Fruit fly (Drosophila melanogaster) whole organism, embryonic: Measurements from ENCODE around the gene schlank.
A peak's percentile ranks its signal among the peaks of the same experiment; 100 is the strongest.

Experiments used
- Ada2b ChIP-seq: fragments of 200-800 bp; sonication (Bioruptor generic); IDR thresholded peaks from 2 replicates; pipeline ENCODE4 v1.3.6; 2022; ENCODE audit warnings: missing biosample characterization, missing genetic modification characterization
- BtbVII ChIP-seq: fragments of 200-800 bp; sonication (Bioruptor generic); optimal IDR thresholded peaks from 3 replicates; lab custom pipeline; 2017; ENCODE audit warnings: missing biosample characterization, mild to moderate bottlenecking, missing genetic modification characterization
- CG10274 ChIP-seq: fragments of 200-800 bp; sonication (Bioruptor generic); optimal IDR thresholded peaks from 3 replicates; lab custom pipeline; 2017; ENCODE audit warnings: missing biosample characterization, mild to moderate bottlenecking, missing genetic modification characterization
- CG10565 ChIP-seq: fragments of 200-800 bp; sonication (Bioruptor generic); optimal IDR thresholded peaks from 3 replicates; lab custom pipeline; 2016; ENCODE audit warnings: missing biosample characterization, mild to moderate bottlenecking, missing genetic modification characterization
- CG10654 ChIP-seq: fragments of 200-800 bp; sonication (Bioruptor generic); optimal IDR thresholded peaks from 2 replicates; lab custom pipeline; 2016; ENCODE audit warnings: missing biosample characterization, missing genetic modification characterization
- CG12391 ChIP-seq: fragments of 200-800 bp; sonication (Bioruptor generic); optimal IDR thresholded peaks from 3 replicates; lab custom pipeline; 2018; ENCODE audit warnings: missing biosample characterization, mild to moderate bottlenecking, missing genetic modification characterization, moderate library complexity
- CG17359 ChIP-seq: fragments of 200-800 bp; sonication (Bioruptor generic); optimal IDR thresholded peaks from 3 replicates; lab custom pipeline; 2018; ENCODE audit warnings: missing biosample characterization, mild to moderate bottlenecking, missing genetic modification characterization, moderate library complexity
- CG17385 ChIP-seq: fragments of 200-800 bp; sonication (Bioruptor generic); optimal IDR thresholded peaks from 3 replicates; lab custom pipeline; 2018; ENCODE audit warnings: missing biosample characterization, mild to moderate bottlenecking, missing genetic modification characterization
- CG17912 ChIP-seq: fragments of 200-800 bp; sonication (Bioruptor generic); optimal IDR thresholded peaks from 2 replicates; lab custom pipeline; 2018; ENCODE audit warnings: missing biosample characterization, mild to moderate bottlenecking, missing genetic modification characterization
- CG18011 ChIP-seq: fragments of 200-800 bp; sonication (Bioruptor generic); optimal IDR thresholded peaks from 2 replicates; lab custom pipeline; 2017; ENCODE audit warnings: missing biosample characterization, missing genetic modification characterization, mild to moderate bottlenecking, moderate library complexity, missing genotype
- CG18476 ChIP-seq: fragments of 200-800 bp; sonication (Bioruptor generic); optimal IDR thresholded peaks from 2 replicates; lab custom pipeline; 2016; ENCODE audit warnings: missing biosample characterization, mild to moderate bottlenecking, missing genetic modification characterization
- CG31224 ChIP-seq: fragments of 200-800 bp; sonication (Bioruptor generic); IDR thresholded peaks from 2 replicates; pipeline ENCODE4 v1.3.6; 2022; ENCODE audit warnings: missing biosample characterization, missing genetic modification characterization
- CG3726 ChIP-seq: fragments of 200-800 bp; sonication (Bioruptor generic); IDR thresholded peaks from 3 replicates; pipeline ENCODE4, ENCODE4 v1.3.6; 2022; ENCODE audit warnings: missing biosample characterization, missing genetic modification characterization
- CG6765 ChIP-seq: fragments of 200-800 bp; sonication (Bioruptor generic); optimal IDR thresholded peaks from 3 replicates; lab custom pipeline; 2017; ENCODE audit warnings: missing biosample characterization, mild to moderate bottlenecking, missing genetic modification characterization
- CG7987 ChIP-seq: fragments of 200-800 bp; sonication (Bioruptor generic); optimal IDR thresholded peaks from 2 replicates; lab custom pipeline; 2018; ENCODE audit warnings: missing biosample characterization, mild to moderate bottlenecking, missing genetic modification characterization, moderate library complexity
- CG8388 ChIP-seq: fragments of 200-800 bp; sonication (Bioruptor generic); optimal IDR thresholded peaks from 2 replicates; lab custom pipeline; 2019; ENCODE audit warnings: missing biosample characterization, mild to moderate bottlenecking, missing genetic modification characterization, moderate library complexity
- CG9609 ChIP-seq: fragments of 200-800 bp; sonication (Bioruptor generic); optimal IDR thresholded peaks from 3 replicates; lab custom pipeline; 2016; ENCODE audit warnings: missing biosample characterization, missing genetic modification characterization
- CHES-1-like ChIP-seq: fragments of 200-800 bp; sonication (Bioruptor generic); optimal IDR thresholded peaks from 2 replicates; lab custom pipeline; 2016; ENCODE audit warnings: missing biosample characterization, missing genetic modification characterization
- Dbx ChIP-seq: fragments of 200-800 bp; sonication (Bioruptor generic); IDR thresholded peaks from 3 replicates; pipeline ENCODE4 v1.3.6; 2022; ENCODE audit warnings: missing biosample characterization, missing genetic modification characterization
- Deaf1 ChIP-seq: fragments of 200-800 bp; optimal IDR thresholded peaks from 3 replicates; lab custom pipeline; 2019; ENCODE audit warnings: missing biosample characterization, mild to moderate bottlenecking, missing genetic modification characterization, moderate library complexity
- Hmx ChIP-seq: fragments of 200-800 bp; sonication (Bioruptor generic); optimal IDR thresholded peaks from 2 replicates; lab custom pipeline; 2016; ENCODE audit warnings: missing biosample characterization, missing genetic modification characterization
- Nf-YB ChIP-seq: fragments of 200-800 bp; sonication (Bioruptor generic); optimal IDR thresholded peaks from 3 replicates; lab custom pipeline; 2019; ENCODE audit warnings: missing biosample characterization, mild to moderate bottlenecking, missing genetic modification characterization, moderate library complexity
- Nf-YC ChIP-seq: fragments of 200-800 bp; optimal IDR thresholded peaks from 3 replicates; lab custom pipeline; 2019; ENCODE audit warnings: missing biosample characterization, mild to moderate bottlenecking, missing genetic modification characterization, moderate library complexity
- NfI ChIP-seq: fragments of 200-800 bp; sonication (Bioruptor generic); optimal IDR thresholded peaks from 3 replicates; lab custom pipeline; 2018; ENCODE audit warnings: missing biosample characterization, mild to moderate bottlenecking, missing genetic modification characterization, moderate library complexity
- Poxn ChIP-seq: fragments of 200-800 bp; sonication (Bioruptor generic); IDR thresholded peaks from 2 replicates; pipeline ENCODE4 v1.3.6; 2022; ENCODE audit warnings: missing biosample characterization, missing genetic modification characterization
- Rfx ChIP-seq: fragments of 200-800 bp; sonication (Bioruptor generic); IDR thresholded peaks from 2 replicates; pipeline ENCODE4 v1.3.6; 2022; ENCODE audit warnings: missing biosample characterization, missing genetic modification characterization
- Sox100B ChIP-seq: fragments of 200-800 bp; sonication (Bioruptor generic); optimal IDR thresholded peaks from 3 replicates; lab custom pipeline; 2018; ENCODE audit warnings: missing biosample characterization, mild to moderate bottlenecking, missing genetic modification characterization
- Spps ChIP-seq: fragments of 200-800 bp; sonication (Bioruptor generic); optimal IDR thresholded peaks from 2 replicates; lab custom pipeline; 2018; ENCODE audit warnings: missing biosample characterization, mild to moderate bottlenecking, missing genetic modification characterization
- Trl ChIP-seq, 3 experiments: fragments of >200 bp in 2 of 3; fragments of 200-800 bp in 1 of 3; sonication (Bioruptor generic) in 1 of 3; optimal IDR thresholded peaks; 2 replicates in 1 of 3; 3 replicates in 2 of 3; lab custom pipeline; 2016 to 2017; ENCODE audit warnings: missing biosample characterization in 1 of 3, missing genetic modification characterization in 1 of 3
- Vsx1 ChIP-seq: fragments of 200-800 bp; sonication (Bioruptor generic); optimal IDR thresholded peaks from 2 replicates; lab custom pipeline; 2017; ENCODE audit warnings: missing biosample characterization, mild to moderate bottlenecking, missing genetic modification characterization, missing genetic modification reagents
- abd-A ChIP-seq: fragments of 200-800 bp; sonication (Bioruptor generic); optimal IDR thresholded peaks from 3 replicates; lab custom pipeline; 2019; ENCODE audit warnings: missing biosample characterization, mild to moderate bottlenecking, missing genetic modification characterization, moderate library complexity
- al ChIP-seq: fragments of 200-800 bp; sonication (Bioruptor generic); IDR thresholded peaks from 2 replicates; pipeline ENCODE4 v1.3.6; 2022; ENCODE audit warnings: missing biosample characterization, missing genetic modification characterization
- aop ChIP-seq: fragments of 200-800 bp; sonication (Bioruptor generic); IDR thresholded peaks from 2 replicates; pipeline ENCODE4 v1.3.6; 2022; ENCODE audit warnings: missing biosample characterization, missing genetic modification characterization
- bcd ChIP-seq: fragments of 200-800 bp; sonication (Bioruptor generic); optimal IDR thresholded peaks from 2 replicates; lab custom pipeline; 2017; ENCODE audit warnings: missing biosample characterization, mild to moderate bottlenecking, missing genetic modification characterization
- cas ChIP-seq: fragments of 200-800 bp; sonication (Bioruptor generic); IDR thresholded peaks from 2 replicates; pipeline ENCODE4 v1.3.6; 2022; ENCODE audit warnings: missing biosample characterization, missing genetic modification characterization
- danr ChIP-seq: fragments of 200-800 bp; sonication (Bioruptor generic); IDR thresholded peaks from 2 replicates; pipeline ENCODE4 v1.3.6; 2022; ENCODE audit warnings: missing biosample characterization, missing genetic modification characterization
- dmrt11E ChIP-seq: fragments of 200-800 bp; sonication (Bioruptor generic); optimal IDR thresholded peaks from 3 replicates; lab custom pipeline; 2018; ENCODE audit warnings: missing biosample characterization, mild to moderate bottlenecking, missing genetic modification characterization, moderate library complexity
- dmrt99B ChIP-seq: fragments of 200-800 bp; sonication (Bioruptor generic); optimal IDR thresholded peaks from 2 replicates; lab custom pipeline; 2018; ENCODE audit warnings: missing biosample characterization, mild to moderate bottlenecking, missing genetic modification characterization, moderate library complexity
- dpn ChIP-seq, 2 experiments: fragments of 200-800 bp; sonication (Bioruptor generic); optimal IDR thresholded peaks; 3 replicates each; lab custom pipeline; 2016; ENCODE audit warnings: missing biosample characterization in 2 of 2, missing genetic modification characterization in 2 of 2
- eyg ChIP-seq: fragments of 200-800 bp; sonication (Bioruptor generic); optimal IDR thresholded peaks from 3 replicates; lab custom pipeline; 2016; ENCODE audit warnings: missing biosample characterization, missing genetic modification characterization
- fru ChIP-seq: fragments of >200 bp; optimal IDR thresholded peaks from 2 replicates; lab custom pipeline; 2017
- ham ChIP-seq: fragments of 200-800 bp; sonication (Bioruptor generic); IDR thresholded peaks from 2 replicates; pipeline ENCODE4 v1.3.6; 2022; ENCODE audit warnings: missing biosample characterization, missing genetic modification characterization
- ken ChIP-seq: fragments of 200-800 bp; sonication (Bioruptor generic); IDR thresholded peaks from 3 replicates; pipeline ENCODE4 v1.3.6; 2022; ENCODE audit warnings: missing biosample characterization, missing genetic modification characterization
- klu ChIP-seq: fragments of 200-800 bp; sonication (Bioruptor generic); IDR thresholded peaks from 2 replicates; pipeline ENCODE4 v1.3.6; 2022; ENCODE audit warnings: missing biosample characterization, missing genetic modification characterization
- pzg ChIP-seq: fragments of 200-800 bp; sonication (Bioruptor generic); optimal IDR thresholded peaks from 3 replicates; lab custom pipeline; 2018; ENCODE audit warnings: missing biosample characterization, mild to moderate bottlenecking, missing genetic modification characterization, moderate library complexity
- sim ChIP-seq: fragments of 200-800 bp; sonication (Bioruptor generic); IDR thresholded peaks from 2 replicates; pipeline ENCODE4 v1.3.6; 2022; ENCODE audit warnings: missing biosample characterization, missing genetic modification characterization
- slou ChIP-seq: fragments of 200-800 bp; sonication (Bioruptor generic); optimal IDR thresholded peaks from 3 replicates; lab custom pipeline; 2016; ENCODE audit warnings: missing biosample characterization, missing genetic modification characterization
- sug ChIP-seq: fragments of 200-800 bp; optimal IDR thresholded peaks from 2 replicates; lab custom pipeline; 2019; ENCODE audit warnings: missing biosample characterization, mild to moderate bottlenecking, missing genetic modification characterization, moderate library complexity
- trh ChIP-seq: fragments of 200-800 bp; sonication (Bioruptor generic); optimal IDR thresholded peaks from 2 replicates; lab custom pipeline; 2016; ENCODE audit warnings: missing biosample characterization, missing genetic modification characterization
- ttk ChIP-seq: fragments of 200-800 bp; sonication (Bioruptor generic); IDR thresholded peaks from 2 replicates; pipeline ENCODE4 v2.1.2; 2022; ENCODE audit warnings: missing biosample characterization, missing genetic modification characterization
- zen2 ChIP-seq: fragments of 200-800 bp; sonication (Bioruptor generic); IDR thresholded peaks from 3 replicates; pipeline ENCODE4 v1.3.6; 2022; ENCODE audit warnings: missing biosample characterization, missing genetic modification characterization; ENCODE audit not compliant: partially characterized antibody

schlank gene

DNA sequence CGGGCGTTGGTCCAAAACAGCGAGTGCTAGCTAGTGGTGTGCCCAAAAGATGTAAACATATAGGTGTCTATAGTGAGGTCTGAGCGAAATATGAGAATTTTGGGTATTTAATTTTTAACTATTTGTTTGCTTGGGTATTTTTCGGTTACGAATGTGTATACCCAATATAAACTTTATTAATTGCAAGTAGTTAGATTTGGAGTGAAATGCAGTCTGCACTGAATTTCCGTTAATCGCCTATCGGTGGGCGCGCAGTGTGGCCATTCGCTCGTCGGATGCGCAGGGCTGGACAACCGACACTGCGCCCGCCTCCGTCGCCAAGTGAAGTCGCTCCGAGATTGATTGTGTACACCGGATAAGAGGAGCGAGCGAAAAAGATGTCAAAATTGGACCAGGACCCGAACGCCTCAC lies 28.1 kb upstream of the schlank start, which contains the start of the genes CG15891 and CG3815 (continued):
- no peak for TF ChIP-seq CG17912 (GFP tag; lab: Kevin White, UChicago)
- peak; percentile 61 for TF ChIP-seq NfI
- 0 out of 2 replicates have a peak, but pooled peaks have one; percentile 8 for TF ChIP-seq ham
- TF ChIP-seq dmrt11E (tag; lab: Kevin White, UChicago), result peak; percentile 34
- peak; percentile 13 for TF ChIP-seq eyg (GFP tag; lab: Kevin White, UChicago)
- TF ChIP-seq Rfx (GFP tag; lab: Robert Waterston, UW), result peak; percentile 76
- no peak for TF ChIP-seq Hmx (GFP tag; lab: Kevin White, UChicago)
- no peak for TF ChIP-seq Vsx1
- TF ChIP-seq CG8388, result peak; percentile 55
- TF ChIP-seq CG7987 (GFP tag; lab: Kevin White, UChicago), result no peak
- TF ChIP-seq CG12391 (tag; lab: Kevin White, UChicago), result peak; percentile 67
- TF ChIP-seq Nf-YB (GFP tag; lab: Kevin White, UChicago), result peak; percentile 3
- TF ChIP-seq CG10565 (GFP tag; lab: Kevin White, UChicago), result no peak
- TF ChIP-seq BtbVII (GFP tag; lab: Kevin White, UChicago), result no peak
- TF ChIP-seq Trl (optimal IDR thresholded peaks at IDR 0.05; lab: Kevin White, UChicago), result no peak
- peak; percentile 49 for TF ChIP-seq Trl (GFP tag; optimal IDR thresholded peaks at IDR 0.05; lab: Kevin White, UChicago)
- TF ChIP-seq klu, result 0 out of 2 replicates have a peak, but pooled peaks have one; percentile 40
- TF ChIP-seq CG18011 (GFP tag; lab: Kevin White, UChicago), result no peak
- TF ChIP-seq zen2, result no peak
- TF ChIP-seq Sox100B, result no peak
- no peak for TF ChIP-seq Spps
- TF ChIP-seq CG17385 (GFP tag; lab: Kevin White, UChicago), result no peak
- TF ChIP-seq fru (lab: Kevin White, UChicago), result no peak
- TF ChIP-seq danr (GFP tag; lab: Robert Waterston, UW), result no peak
- TF ChIP-seq slou (GFP tag; lab: Kevin White, UChicago), result no peak
- TF ChIP-seq ttk (GFP tag; lab: Robert Waterston, UW), result no peak
- no peak for TF ChIP-seq aop (GFP tag; lab: Robert Waterston, UW)
- no peak for TF ChIP-seq Poxn (GFP tag; lab: Robert Waterston, UW)
- TF ChIP-seq Dbx (GFP tag; lab: Robert Waterston, UW), result peak; percentile 52; the same call in 1 of the 3 replicates
- TF ChIP-seq CG3726 (GFP tag; lab: Robert Waterston, UW), result no peak
- TF ChIP-seq al (GFP tag; lab: Robert Waterston, UW), result peak; percentile 50; the same call in 1 of the 2 replicates
- no peak for TF ChIP-seq abd-A (tag; lab: Kevin White, UChicago)
- TF ChIP-seq trh (GFP tag; lab: Kevin White, UChicago), result no peak
- TF ChIP-seq dpn (GFP tag; optimal IDR thresholded peaks at IDR 0.05; lab: Kevin White, UChicago), result peak; percentile 48 to 53
- TF ChIP-seq pzg, result peak; percentile 73
- TF ChIP-seq CG6765 (GFP tag; lab: Kevin White, UChicago), result no peak
- TF ChIP-seq CG18476 (GFP tag; lab: Kevin White, UChicago), result no peak
- peak; percentile 67 for TF ChIP-seq Nf-YC (tag; lab: Kevin White, UChicago)
- TF ChIP-seq sim, result no peak
- TF ChIP-seq Ada2b, result peak; percentile 25; the same call in 1 of the 2 replicates
- 0 out of 3 replicates have a peak, but pooled peaks have one; percentile 27 for TF ChIP-seq ken
- TF ChIP-seq CHES-1-like, result peak; percentile 51
- TF ChIP-seq Deaf1, result no peak
- peak; percentile 37 for TF ChIP-seq CG10654
- TF ChIP-seq cas (GFP tag; lab: Robert Waterston, UW), result no peak
- TF ChIP-seq CG10274, result no peak
- peak; percentile 25 for TF ChIP-seq CG17359
- TF ChIP-seq dmrt99B (tag; lab: Kevin White, UChicago), result no peak
- peak; percentile 61 for TF ChIP-seq bcd (GFP tag; lab: Kevin White, UChicago)
- peak; percentile 76 for TF ChIP-seq sug (tag; lab: Kevin White, UChicago)
- peak; percentile 13; the same call in 1 of the 2 replicates for TF ChIP-seq CG31224
- TF ChIP-seq CG9609 (GFP tag; lab: Kevin White, UChicago), result peak; percentile 67
